Worm (Caenorhabditis elegans): ENCODE data around the gene R06F6.8.

Gene R06F6.8

ce11 chrII:10868670-10869246 is 49.0 kb upstream of the R06F6.8 start, which contains the start of the genes gmps-1 and cap-2 (continued):
- TF ChIP-seq sox-2 (GFP tag; IDR thresholded peaks at IDR 0.05) (no peak; the same call in 1 of the 2 replicates), sdc-2 (tag; optimal IDR thresholded peaks at IDR 0.05) (no peak), dmd-4 (tag; optimal IDR thresholded peaks at IDR 0.05; ENCODE audit: borderline replicate concordance) (no peak), pha-4 (tag; optimal IDR thresholded peaks at IDR 0.05) (no peak), ceh-9 (tag; optimal IDR thresholded peaks at IDR 0.05) (no peak), pros-1 (tag; optimal IDR thresholded peaks at IDR 0.05) (no peak), elt-2 (tag; optimal IDR thresholded peaks at IDR 0.05) (peak; percentile 63), ztf-16 (tag; optimal IDR thresholded peaks at IDR 0.05) (peak; percentile 11), rnt-1 (tag; optimal IDR thresholded peaks at IDR 0.05) (peak; percentile 29), ref-2 (tag; optimal IDR thresholded peaks at IDR 0.05) (no peak), tbx-7 (tag; optimal IDR thresholded peaks at IDR 0.05) (no peak), T23F11.4 (GFP tag; optimal IDR thresholded peaks at IDR 0.05) (no peak), mec-3 (tag; optimal IDR thresholded peaks at IDR 0.05; ENCODE audit: borderline replicate concordance) (no peak), ceh-48 (tag; optimal IDR thresholded peaks at IDR 0.05) (peak; percentile 98), hlh-15 (tag; optimal IDR thresholded peaks at IDR 0.05) (no peak), ceh-18 (tag; optimal IDR thresholded peaks at IDR 0.05) (peak; percentile 76), unc-86 (tag; optimal IDR thresholded peaks at IDR 0.05) (peak; percentile 30), eyg-1 (tag; optimal IDR thresholded peaks at IDR 0.05) (peak; percentile 5), zip-5 (tag; optimal IDR thresholded peaks at IDR 0.05) (no peak), fkh-10 (GFP tag; optimal IDR thresholded peaks at IDR 0.05) (no peak), lim-6 (tag; optimal IDR thresholded peaks at IDR 0.05) (no peak), ceh-19 (GFP tag; optimal IDR thresholded peaks at IDR 0.05) (no peak), ceh-6 (GFP tag; optimal IDR thresholded peaks at IDR 0.05) (no peak)

- TF ChIP-seq hlh-15 (tag; optimal IDR thresholded peaks at IDR 0.05) (no peak), ceh-18 (tag; optimal IDR thresholded peaks at IDR 0.05) (peak; percentile 59)
Observed at ce11 chrII:10867219-10867618, 47.4 kb upstream of the R06F6.8 start.

- TF ChIP-seq gmeb-2 (tag; optimal IDR thresholded peaks at IDR 0.05): no peak
- TF ChIP-seq nfya-1 (tag; optimal IDR thresholded peaks at IDR 0.05): peak; percentile 2
Observed at ce11 chrII:10862749-10863656, 43.2 kb upstream of the R06F6.8 start.

- TF ChIP-seq ets-4 (tag; optimal IDR thresholded peaks at IDR 0.05) (no peak), elt-2 (tag; optimal IDR thresholded peaks at IDR 0.05) (peak; percentile 60), fax-1 (tag; optimal IDR thresholded peaks at IDR 0.05) (no peak), ceh-6 (GFP tag; optimal IDR thresholded peaks at IDR 0.05) (no peak)
Observed at ce11 chrII:10861723-10862486, 42.1 kb upstream of the R06F6.8 start.

- TF ChIP-seq T23F11.4 (GFP tag; optimal IDR thresholded peaks at IDR 0.05) (no peak), nhr-11 (tag; optimal IDR thresholded peaks at IDR 0.05) (no peak), nfya-1 (tag; optimal IDR thresholded peaks at IDR 0.05) (peak; percentile 98), tbx-7 (tag; optimal IDR thresholded peaks at IDR 0.05) (no peak), unc-86 (tag; optimal IDR thresholded peaks at IDR 0.05) (no peak), pha-2 (tag; optimal IDR thresholded peaks at IDR 0.05) (no peak), tbx-2 (tag; optimal IDR thresholded peaks at IDR 0.05) (no peak), hlh-8 (tag; optimal IDR thresholded peaks at IDR 0.05) (no peak)
Observed at ce11 chrII:10861305-10861704, 41.5 kb upstream of the R06F6.8 start.

All from whole organism, late embryonic.